Fruit fly (Drosophila melanogaster): ENCODE measurements around the gene SsRbeta.

dm6 chr3L:16178433-16178832 is 49.0 kb downstream of the SsRbeta start:
- no peak for TF ChIP-seq CG8478 (optimal IDR thresholded peaks at IDR 0.05)
- no peak for TF ChIP-seq CTCF (optimal IDR thresholded peaks at IDR 0.05)

Data from S2 (cell line).